Fruit fly (Drosophila melanogaster): ENCODE data around the gene Ugt307A1.

The Ugt307A1 gene

DNA sequence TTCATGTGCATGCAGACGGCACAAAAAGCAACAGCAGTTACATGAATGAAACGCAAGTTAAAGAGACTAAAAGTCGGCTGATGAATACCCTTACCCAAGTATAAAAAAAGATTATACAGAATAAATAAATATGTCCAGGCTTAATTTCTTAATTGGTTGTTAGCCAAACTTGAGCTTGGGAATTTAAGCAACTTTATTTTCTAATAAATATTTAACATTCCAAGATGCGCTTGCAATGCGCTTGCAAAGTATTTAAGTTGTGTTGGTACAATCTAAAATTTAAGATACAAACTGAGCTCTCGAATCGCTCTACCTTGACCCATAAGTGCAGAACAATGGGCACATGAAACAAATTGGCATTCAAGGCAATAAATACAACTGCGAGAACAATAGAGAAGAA, 40.1 kb downstream of the Ugt307A1 start:
- TF ChIP-seq tj (GFP tag; optimal IDR thresholded peaks at IDR 0.05), result no peak
- TF ChIP-seq cic (GFP tag; optimal IDR thresholded peaks at IDR 0.05), result no peak
- no peak for TF ChIP-seq CG7045 (GFP tag; optimal IDR thresholded peaks at IDR 0.05)
- TF ChIP-seq ovo (GFP tag; optimal IDR thresholded peaks at IDR 0.05), result no peak
- TF ChIP-seq kay (GFP tag; ENCODE audit: borderline replicate concordance), result no peak

DNA sequence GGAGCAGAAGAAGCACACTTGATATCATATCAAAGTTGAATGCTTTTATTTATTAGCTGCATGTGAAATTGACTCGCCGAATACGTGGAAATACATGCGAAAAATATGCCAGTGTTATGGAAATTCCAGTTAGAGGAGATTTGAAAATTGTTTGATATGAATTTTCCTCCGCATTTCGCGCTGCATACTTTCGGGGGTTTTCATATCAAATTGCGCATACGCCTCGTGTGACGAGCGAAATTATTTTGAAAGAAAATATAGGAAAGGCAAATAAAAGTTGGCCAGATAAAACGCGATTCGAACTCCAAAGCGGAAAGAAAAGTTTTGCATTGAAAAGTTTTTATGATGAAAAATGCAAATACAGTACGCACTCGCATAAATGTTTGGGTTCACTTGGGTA, 42.5 kb downstream of the Ugt307A1 start:
- TF ChIP-seq CG33017 (tag; optimal IDR thresholded peaks at IDR 0.05) (no peak), CG5204 (GFP tag; optimal IDR thresholded peaks at IDR 0.05) (no peak), CG7101 (tag; optimal IDR thresholded peaks at IDR 0.05) (no peak), CG1620 (GFP tag; optimal IDR thresholded peaks at IDR 0.05) (no peak), CG14711 (tag; optimal IDR thresholded peaks at IDR 0.05) (no peak), CG12768 (GFP tag; optimal IDR thresholded peaks at IDR 0.05) (no peak), pad (GFP tag; optimal IDR thresholded peaks at IDR 0.05) (no peak), Mnt (GFP tag; optimal IDR thresholded peaks at IDR 0.05) (no peak), bab1 (GFP tag; optimal IDR thresholded peaks at IDR 0.05) (no peak), Clk (GFP tag; optimal IDR thresholded peaks at IDR 0.05) (no peak), toe (GFP tag; optimal IDR thresholded peaks at IDR 0.05) (no peak), cnc (optimal IDR thresholded peaks at IDR 0.05) (no peak), Crg-1 (GFP tag; optimal IDR thresholded peaks at IDR 0.05) (no peak), kay (GFP tag; ENCODE audit: borderline replicate concordance) (no peak), CG11617 (GFP tag; optimal IDR thresholded peaks at IDR 0.05) (no peak), ovo (GFP tag; optimal IDR thresholded peaks at IDR 0.05) (no peak), Hr96 (GFP tag; optimal IDR thresholded peaks at IDR 0.05) (no peak), CG7045 (GFP tag; optimal IDR thresholded peaks at IDR 0.05) (no peak), tj (GFP tag; optimal IDR thresholded peaks at IDR 0.05) (no peak)

DNA sequence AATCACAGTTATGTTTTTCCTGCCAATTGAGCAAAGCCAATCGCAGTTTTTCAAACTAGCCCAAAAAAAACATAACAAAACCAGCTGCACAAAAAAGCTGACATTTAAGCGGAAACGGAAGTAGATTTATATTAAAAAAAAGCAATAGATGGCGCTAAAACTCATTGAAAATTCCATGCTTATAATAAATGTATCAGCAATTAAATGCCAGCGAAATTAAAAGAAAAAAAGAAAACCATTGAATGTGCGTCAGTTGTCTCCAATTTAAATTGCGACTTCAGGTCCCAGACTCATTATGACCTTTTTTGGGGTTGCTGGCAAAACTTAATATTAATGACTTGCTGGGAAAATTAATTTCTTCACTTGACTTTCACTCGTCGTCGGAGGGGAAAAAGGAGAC, 46.4 kb downstream of the Ugt307A1 start:
- no peak for TF ChIP-seq CG12768 (GFP tag; optimal IDR thresholded peaks at IDR 0.05)
- TF ChIP-seq bab1 (GFP tag; optimal IDR thresholded peaks at IDR 0.05), result no peak
- TF ChIP-seq Mnt (GFP tag; optimal IDR thresholded peaks at IDR 0.05), result no peak
- no peak for TF ChIP-seq ovo (GFP tag; optimal IDR thresholded peaks at IDR 0.05)
- TF ChIP-seq Crg-1 (GFP tag; optimal IDR thresholded peaks at IDR 0.05), result no peak
- no peak for TF ChIP-seq cic (GFP tag; optimal IDR thresholded peaks at IDR 0.05)
- no peak for TF ChIP-seq tj (GFP tag; optimal IDR thresholded peaks at IDR 0.05)
- TF ChIP-seq CG7045 (GFP tag; optimal IDR thresholded peaks at IDR 0.05), result no peak
- no peak for TF ChIP-seq CG14711 (tag; optimal IDR thresholded peaks at IDR 0.05)
- no peak for TF ChIP-seq CG11617 (GFP tag; optimal IDR thresholded peaks at IDR 0.05)

DNA sequence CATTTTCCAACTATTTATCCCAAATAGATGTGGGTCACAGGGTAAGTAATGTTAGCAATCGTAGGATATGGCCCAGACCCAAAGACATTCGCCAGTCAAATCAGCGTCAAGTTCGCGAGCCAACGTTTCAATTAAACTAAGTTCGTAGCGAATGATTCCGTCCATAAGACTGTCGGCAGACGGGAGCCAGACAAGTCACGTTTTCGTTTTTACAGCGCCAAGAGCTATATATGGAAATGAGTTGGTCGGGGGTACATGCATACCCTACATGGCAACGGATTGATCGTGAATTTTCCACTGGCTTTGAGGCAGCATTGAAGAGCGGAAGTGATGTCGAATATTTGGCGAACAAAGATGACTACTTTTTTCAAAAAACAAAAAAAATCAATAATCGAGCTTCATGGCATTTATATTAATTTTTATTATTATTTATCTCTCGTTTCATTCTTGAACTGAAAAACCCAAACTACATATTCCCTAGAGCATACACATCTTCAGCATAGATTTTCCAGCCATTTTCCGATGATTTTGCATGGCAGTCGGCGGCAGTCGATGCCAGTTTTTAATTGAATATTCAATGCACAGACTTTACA, 49.9 kb downstream of the Ugt307A1 start:
- no peak for TF ChIP-seq CG33017 (tag; optimal IDR thresholded peaks at IDR 0.05)
- TF ChIP-seq kay (GFP tag; ENCODE audit: borderline replicate concordance), result no peak
- no peak for TF ChIP-seq bab1 (GFP tag; optimal IDR thresholded peaks at IDR 0.05)
- TF ChIP-seq CG5204 (GFP tag; optimal IDR thresholded peaks at IDR 0.05), result no peak
- no peak for TF ChIP-seq tj (GFP tag; optimal IDR thresholded peaks at IDR 0.05)
- no peak for TF ChIP-seq CG7101 (tag; optimal IDR thresholded peaks at IDR 0.05)
- TF ChIP-seq CG14711 (tag; optimal IDR thresholded peaks at IDR 0.05), result no peak
- TF ChIP-seq CG7045 (GFP tag; optimal IDR thresholded peaks at IDR 0.05), result no peak
- TF ChIP-seq Mnt (GFP tag; optimal IDR thresholded peaks at IDR 0.05), result no peak

DNA sequence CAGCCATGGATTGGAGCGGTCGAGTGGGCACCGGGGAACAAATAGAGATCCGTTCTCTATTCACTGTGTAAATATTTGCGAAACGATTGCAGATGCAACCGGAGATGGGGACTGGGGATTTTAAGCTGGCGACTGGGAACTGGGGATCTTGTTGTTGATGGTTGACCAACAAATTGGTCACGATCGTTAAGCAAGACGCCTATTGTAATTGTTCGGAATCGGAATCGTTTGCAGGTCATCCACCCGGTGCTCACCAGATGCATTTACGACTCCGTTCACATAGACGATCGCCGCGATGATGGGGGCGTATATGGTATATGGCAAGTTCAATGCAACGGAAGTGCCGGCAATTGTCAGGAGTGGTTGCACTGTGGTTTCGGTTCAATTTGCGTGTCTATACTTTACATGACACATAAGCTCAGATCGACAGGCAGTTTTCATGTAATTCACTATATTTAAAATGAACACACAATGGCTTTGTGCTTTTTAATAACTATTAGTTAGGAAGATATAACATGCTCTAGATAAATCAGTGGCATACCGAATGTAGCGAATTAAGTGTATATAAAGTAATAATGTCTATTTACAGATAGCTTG, 50.5 kb downstream of the Ugt307A1 start:
- no peak for TF ChIP-seq cic (GFP tag; optimal IDR thresholded peaks at IDR 0.05)
- no peak for TF ChIP-seq tj (GFP tag; optimal IDR thresholded peaks at IDR 0.05)
- TF ChIP-seq CG7045 (GFP tag; optimal IDR thresholded peaks at IDR 0.05), result no peak
- no peak for TF ChIP-seq ovo (GFP tag; optimal IDR thresholded peaks at IDR 0.05)
- no peak for TF ChIP-seq CG12768 (GFP tag; optimal IDR thresholded peaks at IDR 0.05)
- no peak for TF ChIP-seq CG11617 (GFP tag; optimal IDR thresholded peaks at IDR 0.05)
- no peak for TF ChIP-seq kay (GFP tag; ENCODE audit: borderline replicate concordance)
- no peak for TF ChIP-seq CG5204 (GFP tag; optimal IDR thresholded peaks at IDR 0.05)
- TF ChIP-seq CG14711 (tag; optimal IDR thresholded peaks at IDR 0.05), result no peak
- no peak for TF ChIP-seq toe (GFP tag; optimal IDR thresholded peaks at IDR 0.05)
- TF ChIP-seq pad (GFP tag; optimal IDR thresholded peaks at IDR 0.05), result no peak
